Worm (Caenorhabditis elegans): ENCODE results near the gene clec-223.

DNA sequence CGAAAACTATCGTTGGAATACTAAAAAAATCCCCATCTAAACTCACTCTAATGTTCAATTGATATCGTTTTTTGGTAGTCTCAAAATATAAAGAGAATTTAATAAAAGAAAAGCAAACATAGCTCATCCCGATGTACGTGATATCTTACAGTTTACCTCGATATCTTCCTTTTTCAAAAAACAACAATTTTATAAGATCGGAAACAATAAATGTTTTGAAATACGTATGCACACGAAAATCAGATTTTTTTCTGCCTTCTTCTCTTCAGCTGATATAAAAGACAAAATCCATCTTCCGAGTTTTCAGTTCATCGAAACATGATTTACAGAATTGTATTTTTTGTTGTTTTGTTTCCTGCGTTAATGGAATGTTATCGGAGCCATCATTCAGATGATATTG lies 1.9 kb upstream of the clec-223 start, which contains the start of gene clec-222:
- TF ChIP-seq drap-1 (GFP tag; optimal IDR thresholded peaks at IDR 0.05) (no peak), ztf-11 (tag; optimal IDR thresholded peaks at IDR 0.05) (no peak), unc-62 (GFP tag; optimal IDR thresholded peaks at IDR 0.05) (no peak), bed-3 (GFP tag; optimal IDR thresholded peaks at IDR 0.05) (no peak), mab-5 (tag; optimal IDR thresholded peaks at IDR 0.05) (no peak), snpc-4 (tag; optimal IDR thresholded peaks at IDR 0.05) (no peak), elt-3 (tag; optimal IDR thresholded peaks at IDR 0.05) (no peak), sptf-1 (tag; optimal IDR thresholded peaks at IDR 0.05) (no peak), hlh-1 (tag; optimal IDR thresholded peaks at IDR 0.05) (no peak), ceh-43 (GFP tag; optimal IDR thresholded peaks at IDR 0.05) (no peak), lsy-2 (tag; optimal IDR thresholded peaks at IDR 0.05) (no peak)
